Worm (Caenorhabditis elegans): ENCODE data around the gene Y54G11A.17.

Gene Y54G11A.17

ce11 chrII:14349356-14349923 lies at the start of gene Y54G11A.17, which contains the start of the genes lin-7 and elof-1 (continued):
- TF ChIP-seq lsy-2 (tag; optimal IDR thresholded peaks at IDR 0.05) (peak; percentile 97 to 100), ceh-20 (GFP tag; IDR thresholded peaks at IDR 0.05) (peak; percentile 57; the same call in 1 of the 2 replicates), T26A8.4 (GFP tag; IDR thresholded peaks at IDR 0.05) (peak; percentile 51; the same call in 1 of the 2 replicates), gei-8 (GFP tag; optimal IDR thresholded peaks at IDR 0.05) (no peak), lim-7 (GFP tag; IDR thresholded peaks at IDR 0.05) (no peak), ZK337.2 (GFP tag; IDR thresholded peaks at IDR 0.05) (no peak), dpl-1 (GFP tag; optimal IDR thresholded peaks at IDR 0.05) (peak; percentile 89), F26F4.8 (GFP tag; conservative IDR thresholded peaks at IDR 0.05) (no peak), aha-1 (tag) (peak; percentile 88), dmd-6 (GFP tag; IDR thresholded peaks at IDR 0.05) (peak; percentile 56; the same call in 1 of the 2 replicates), aly-2 (tag; optimal IDR thresholded peaks at IDR 0.05) (no peak), nhr-41 (GFP tag; IDR thresholded peaks at IDR 0.05) (no peak), duxl-1 (tag; optimal IDR thresholded peaks at IDR 0.05; ENCODE audit: poor library complexity) (peak; percentile 32), ceh-82 (tag; optimal IDR thresholded peaks at IDR 0.05) (no peak), unc-130 (GFP tag; optimal IDR thresholded peaks at IDR 0.05) (peak; percentile 73), zip-2 (tag; optimal IDR thresholded peaks at IDR 0.05) (no peak), spr-3 (GFP tag; optimal IDR thresholded peaks at IDR 0.05) (no peak), tra-1 (GFP tag; IDR thresholded peaks at IDR 0.05) (no peak), php-3 (GFP tag; IDR thresholded peaks at IDR 0.05) (0 out of 2 replicates have a peak, but pooled peaks have one; percentile 14), ctbp-1 (GFP tag; IDR thresholded peaks at IDR 0.05) (0 out of 2 replicates have a peak, but pooled peaks have one; percentile 13), F10B5.3 (tag; optimal IDR thresholded peaks at IDR 0.05) (no peak), lin-13 (GFP tag; optimal IDR thresholded peaks at IDR 0.05) (peak; percentile 74), nhr-48 (tag; optimal IDR thresholded peaks at IDR 0.05) (peak; percentile 1), jun-1 (tag; optimal IDR thresholded peaks at IDR 0.05) (no peak), D1046.2 (GFP tag; IDR thresholded peaks at IDR 0.05) (no peak), unc-62 (GFP tag; optimal IDR thresholded peaks at IDR 0.05 in 1 of 2) (no peak), unc-62 (tag; optimal IDR thresholded peaks at IDR 0.05) (no peak), zag-1 (tag; optimal IDR thresholded peaks at IDR 0.05) (no peak), F44E2.7 (GFP tag; IDR thresholded peaks at IDR 0.05) (no peak), ceh-32 (tag; optimal IDR thresholded peaks at IDR 0.05; ENCODE audit: poor library complexity) (no peak), nhr-25 (tag; optimal IDR thresholded peaks at IDR 0.05; ENCODE audit: borderline replicate concordance, insufficient read depth) (peak; percentile 65), ces-1 (GFP tag; optimal IDR thresholded peaks at IDR 0.05) (no peak), dmd-8 (GFP tag; IDR thresholded peaks at IDR 0.05) (no peak), egl-43 (GFP tag; IDR thresholded peaks at IDR 0.05) (no peak), nhr-6 (tag; optimal IDR thresholded peaks at IDR 0.05) (peak; percentile 83), hif-1 (tag; optimal IDR thresholded peaks at IDR 0.05) (peak in 1 of 2 experiments; percentile 85), lin-39 (tag; optimal IDR thresholded peaks at IDR 0.05) (no peak), zip-11 (GFP tag; IDR thresholded peaks at IDR 0.05) (no peak), nhr-77 (tag; optimal IDR thresholded peaks at IDR 0.05) (peak; percentile 97), nhr-28 (tag; optimal IDR thresholded peaks at IDR 0.05) (peak; percentile 60), skn-1 (tag; optimal IDR thresholded peaks at IDR 0.05) (no peak), arid-1 (GFP tag; conservative IDR thresholded peaks at IDR 0.05) (peak; percentile 71), ceh-44 (GFP tag; IDR thresholded peaks at IDR 0.05) (no peak), saeg-2 (GFP tag; IDR thresholded peaks at IDR 0.05) (no peak), F49E8.2 (tag; optimal IDR thresholded peaks at IDR 0.05; ENCODE audit: borderline replicate concordance) (no peak), zfp-2 (tag; optimal IDR thresholded peaks at IDR 0.05) (peak; percentile 68), ama-1 (optimal IDR thresholded peaks at IDR 0.05) (peak; percentile 88), ZK546.5 (tag; optimal IDR thresholded peaks at IDR 0.05) (peak; percentile 46 to 95), pqm-1 (tag; optimal IDR thresholded peaks at IDR 0.05) (no peak), Y105C5A.15 (GFP tag; IDR thresholded peaks at IDR 0.05) (no peak), cey-2 (tag; optimal IDR thresholded peaks at IDR 0.05; ENCODE audit: borderline replicate concordance, insufficient read depth) (no peak)

All from whole organism, L4 larva.